Worm (Caenorhabditis elegans) whole organism, early embryonic: ENCODE results near the gene chtb-3.

Experiments
- B0310.2 ChIP-seq: sonication (generic microtip); optimal IDR thresholded peaks from 2 replicates; lab custom pipeline; 2016; ENCODE audit warnings: mild to moderate bottlenecking, missing genetic modification characterization, missing compliant biosample characterization
- ama-1 ChIP-seq: fragments of 150-350 bp; optimal IDR thresholded peaks from 2 replicates; lab custom pipeline; 2014
- hnd-1 ChIP-seq: sonication (generic microtip); optimal IDR thresholded peaks from 2 replicates; lab custom pipeline; 2016; ENCODE audit warnings: missing genetic modification characterization, missing compliant biosample characterization

DNA sequence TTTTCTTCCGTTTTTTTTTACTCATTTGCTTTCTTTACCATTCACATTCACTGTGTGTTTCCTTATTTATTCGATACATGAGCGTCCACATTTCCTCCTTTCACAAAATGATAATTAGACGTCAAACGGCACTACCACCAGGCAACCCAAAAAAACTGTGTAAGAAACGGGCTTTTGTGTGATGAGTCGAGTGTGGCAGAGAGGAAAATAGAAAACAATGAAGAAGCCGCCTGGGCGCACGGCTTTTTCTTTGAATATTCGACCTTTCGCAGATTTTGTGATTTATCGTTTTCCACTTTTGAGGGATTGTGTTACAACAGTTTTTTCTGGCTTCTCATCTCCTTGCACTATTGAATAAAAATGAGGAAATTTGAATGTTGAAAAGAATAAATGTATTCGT is 41.1 kb downstream of the chtb-3 start:
- no peak for TF ChIP-seq B0310.2 (tag; lab: Kevin White, UChicago)
- no peak for TF ChIP-seq hnd-1
- no peak for TF ChIP-seq ama-1
